Fruit fly (Drosophila melanogaster) whole organism, embryonic: ENCODE data around the gene drongo.

ENCODE experiments used
- Antp ChIP-seq: fragments of 200-800 bp; sonication (Bioruptor generic); optimal IDR thresholded peaks from 3 replicates; lab custom pipeline; 2016; ENCODE audit warnings: missing biosample characterization, missing genetic modification characterization
- CG10321 ChIP-seq: fragments of 200-800 bp; sonication (Bioruptor generic); IDR thresholded peaks from 2 replicates; pipeline ENCODE4 v1.3.6; 2022; ENCODE audit warnings: missing biosample characterization, missing genetic modification characterization
- CG10979 ChIP-seq: fragments of 200-800 bp; sonication (Bioruptor generic); optimal IDR thresholded peaks from 2 replicates; lab custom pipeline; 2018; ENCODE audit warnings: missing biosample characterization, mild to moderate bottlenecking, missing genetic modification characterization, moderate library complexity
- CG11456 ChIP-seq: fragments of 200-800 bp; sonication (Bioruptor generic); IDR thresholded peaks from 3 replicates; pipeline ENCODE4 v1.3.6; 2022; ENCODE audit warnings: missing biosample characterization, missing genetic modification characterization
- CG15479 ChIP-seq: fragments of 200-800 bp; sonication (Bioruptor generic); optimal IDR thresholded peaks from 3 replicates; lab custom pipeline; 2019; ENCODE audit warnings: missing biosample characterization, mild to moderate bottlenecking, missing genetic modification characterization, moderate library complexity
- CG15514 ChIP-seq: fragments of 200-800 bp; sonication (Bioruptor generic); optimal IDR thresholded peaks from 3 replicates; lab custom pipeline; 2017; ENCODE audit warnings: missing biosample characterization, missing genetic modification characterization, mild to moderate bottlenecking, moderate library complexity, missing genetic modification reagents
- CG1792 ChIP-seq: fragments of 200-800 bp; sonication (Bioruptor generic); optimal IDR thresholded peaks from 2 replicates; lab custom pipeline; 2016; ENCODE audit warnings: missing biosample characterization, missing genetic modification characterization
- CG1832 ChIP-seq: fragments of 200-800 bp; sonication (Bioruptor generic); optimal IDR thresholded peaks from 2 replicates; lab custom pipeline; 2017; ENCODE audit warnings: missing biosample characterization, mild to moderate bottlenecking, missing genetic modification characterization, inconsistent platforms
- CG18599 ChIP-seq: fragments of 200-800 bp; sonication (Bioruptor generic); optimal IDR thresholded peaks from 3 replicates; lab custom pipeline; 2017; ENCODE audit warnings: missing biosample characterization, missing genetic modification characterization, mild to moderate bottlenecking, moderate library complexity, missing genetic modification reagents
- CG4360 ChIP-seq: fragments of 200-800 bp; sonication (Bioruptor generic); IDR thresholded peaks from 2 replicates; pipeline ENCODE4 v1.3.6; 2022; ENCODE audit warnings: missing biosample characterization, missing genetic modification characterization
- CG4424 ChIP-seq: fragments of 200-800 bp; sonication (Bioruptor generic); optimal IDR thresholded peaks from 3 replicates; lab custom pipeline; 2016; ENCODE audit warnings: missing biosample characterization, missing genetic modification characterization
- CG7786 ChIP-seq: fragments of 200-800 bp; sonication (Bioruptor generic); optimal IDR thresholded peaks from 2 replicates; lab custom pipeline; 2016; ENCODE audit warnings: missing biosample characterization, missing genetic modification characterization
- CG9797 ChIP-seq: fragments of 200-800 bp; sonication (Bioruptor generic); optimal IDR thresholded peaks from 3 replicates; lab custom pipeline; 2018; ENCODE audit warnings: missing biosample characterization, mild to moderate bottlenecking, missing genetic modification characterization
- D ChIP-seq, 2 experiments: fragments of 200-800 bp in 1 of 2; fragments of >200 bp in 1 of 2; sonication (Bioruptor generic) in 1 of 2; optimal IDR thresholded peaks; 2 replicates in 1 of 2; 3 replicates in 1 of 2; lab custom pipeline; 2017; ENCODE audit warnings: mild to moderate bottlenecking in 1 of 2, missing biosample characterization in 1 of 2, missing genetic modification characterization in 1 of 2, missing genetic modification reagents in 1 of 2
- Doc3 ChIP-seq: fragments of 200-800 bp; sonication (Bioruptor generic); IDR thresholded peaks from 3 replicates; pipeline ENCODE4 v1.3.6; 2022; ENCODE audit warnings: missing biosample characterization, missing genetic modification characterization; ENCODE audit not compliant: partially characterized antibody
- Eip74EF ChIP-seq, 2 experiments: fragments of 200-800 bp in 1 of 2; fragments of >200 bp in 1 of 2; sonication (Bioruptor generic) in 1 of 2; optimal IDR thresholded peaks; 2 replicates each; lab custom pipeline; 2017 to 2019; ENCODE audit warnings: missing biosample characterization in 2 of 2, missing genetic modification characterization in 2 of 2, mild to moderate bottlenecking in 1 of 2, moderate library complexity in 1 of 2
- Fer3 ChIP-seq: fragments of 200-800 bp; sonication (Bioruptor generic); optimal IDR thresholded peaks from 2 replicates; lab custom pipeline; 2018; ENCODE audit warnings: missing biosample characterization, mild to moderate bottlenecking, missing genetic modification characterization, moderate library complexity
- HLHmδ ChIP-seq: fragments of 200-800 bp; sonication (Bioruptor generic); optimal IDR thresholded peaks from 2 replicates; lab custom pipeline; 2018; ENCODE audit warnings: missing biosample characterization, mild to moderate bottlenecking, missing genetic modification characterization, moderate library complexity
- HmgD ChIP-seq: fragments of 200-800 bp; sonication (Bioruptor generic); optimal IDR thresholded peaks from 3 replicates; lab custom pipeline; 2016; ENCODE audit warnings: missing biosample characterization, missing genetic modification characterization
- Med ChIP-seq: fragments of 200-800 bp; sonication (Bioruptor generic); peaks from one replicate; lab custom pipeline; 2016; ENCODE audit warnings: missing biosample characterization, missing genetic modification characterization, mild to moderate bottlenecking, inconsistent platforms, moderate library complexity
- Mrtf ChIP-seq: fragments of 200-800 bp; sonication (Bioruptor generic); IDR thresholded peaks from 3 replicates; pipeline ENCODE4 v1.3.6; 2022; ENCODE audit warnings: missing biosample characterization, missing genetic modification characterization
- Rfx ChIP-seq: fragments of 200-800 bp; sonication (Bioruptor generic); IDR thresholded peaks from 2 replicates; pipeline ENCODE4 v1.3.6; 2022; ENCODE audit warnings: missing biosample characterization, missing genetic modification characterization
- Scr ChIP-seq: fragments of 200-800 bp; sonication (Bioruptor generic); IDR thresholded peaks from 2 replicates; pipeline ENCODE4 v1.3.6; 2022; ENCODE audit warnings: missing biosample characterization, missing genetic modification characterization; ENCODE audit not compliant: partially characterized antibody
- Side ChIP-seq: fragments of 200-800 bp; sonication (Bioruptor generic); optimal IDR thresholded peaks from 2 replicates; lab custom pipeline; 2016; ENCODE audit warnings: missing biosample characterization, missing genetic modification characterization
- Xrp1 ChIP-seq: fragments of 200-800 bp; sonication (Bioruptor generic); IDR thresholded peaks from 2 replicates; pipeline ENCODE4 v1.3.6; 2022; ENCODE audit warnings: missing biosample characterization, missing genetic modification characterization
- ase ChIP-seq: fragments of 200-800 bp; sonication (Bioruptor generic); IDR thresholded peaks from 3 replicates; pipeline ENCODE4 v1.3.6; 2022; ENCODE audit warnings: missing biosample characterization, missing genetic modification characterization
- bbx ChIP-seq: fragments of 200-800 bp; sonication (Bioruptor generic); IDR thresholded peaks from 2 replicates; pipeline ENCODE4 v1.3.6; 2022; ENCODE audit warnings: missing biosample characterization, missing genetic modification characterization; ENCODE audit not compliant: partially characterized antibody
- chm ChIP-seq: fragments of 200-800 bp; sonication (Bioruptor generic); IDR thresholded peaks from 2 replicates; pipeline ENCODE4 v1.3.6; 2022; ENCODE audit warnings: missing biosample characterization, missing genetic modification characterization
- chn ChIP-seq: fragments of 200-800 bp; sonication (Bioruptor generic); optimal IDR thresholded peaks from 2 replicates; lab custom pipeline; 2016; ENCODE audit warnings: missing biosample characterization, missing genetic modification characterization
- ci ChIP-seq: fragments of 200-800 bp; sonication (Bioruptor generic); IDR thresholded peaks from 3 replicates; pipeline ENCODE4 v1.3.6; 2022; ENCODE audit warnings: missing biosample characterization, missing genetic modification characterization
- corto ChIP-seq: fragments of 200-800 bp; sonication (Bioruptor generic); optimal IDR thresholded peaks from 2 replicates; lab custom pipeline; 2016; ENCODE audit warnings: missing biosample characterization, mild to moderate bottlenecking, missing genetic modification characterization, moderate library complexity
- crol ChIP-seq: fragments of 200-800 bp; sonication (Bioruptor generic); IDR thresholded peaks from 2 replicates; pipeline ENCODE4 v1.3.6; 2022; ENCODE audit warnings: missing biosample characterization, missing genetic modification characterization
- cwo ChIP-seq: fragments of 200-800 bp; sonication (Bioruptor generic); optimal IDR thresholded peaks from 3 replicates; lab custom pipeline; 2017; ENCODE audit warnings: missing biosample characterization, missing genetic modification characterization, mild to moderate bottlenecking, moderate library complexity, missing genetic modification reagents
- exex ChIP-seq: fragments of 200-800 bp; sonication (Bioruptor generic); optimal IDR thresholded peaks from 4 replicates; lab custom pipeline; 2018; ENCODE audit warnings: missing biosample characterization, mild to moderate bottlenecking, missing genetic modification characterization, moderate library complexity
- kay ChIP-seq: fragments of 200-800 bp; sonication (Bioruptor generic); optimal IDR thresholded peaks from 2 replicates; lab custom pipeline; 2016; ENCODE audit warnings: missing biosample characterization, missing genetic modification characterization
- lov ChIP-seq, 2 experiments: fragments of 200-800 bp in 1 of 2; fragments of >200 bp in 1 of 2; sonication (Bioruptor generic) in 1 of 2; IDR thresholded peaks in 1 of 2; optimal IDR thresholded peaks in 1 of 2; 2 replicates in 1 of 2; 3 replicates in 1 of 2; pipeline versions ENCODE4 v1.3.6 to Lab custom; 2017 to 2022; ENCODE audit warnings: missing biosample characterization in 1 of 2, missing genetic modification characterization in 1 of 2
- nerfin-1 ChIP-seq: fragments of 200-800 bp; sonication (Bioruptor generic); optimal IDR thresholded peaks from 3 replicates; lab custom pipeline; 2019; ENCODE audit warnings: missing biosample characterization, mild to moderate bottlenecking, missing genetic modification characterization, moderate library complexity
- scrt ChIP-seq: fragments of 200-800 bp; sonication (Bioruptor generic); optimal IDR thresholded peaks from 2 replicates; lab custom pipeline; 2018; ENCODE audit warnings: missing biosample characterization, mild to moderate bottlenecking, missing genetic modification characterization, moderate library complexity
- so ChIP-seq: fragments of 200-800 bp; sonication (Bioruptor generic); IDR thresholded peaks from 3 replicates; pipeline ENCODE4 v1.3.6; 2022; ENCODE audit warnings: missing biosample characterization, missing genetic modification characterization
- ttk ChIP-seq: fragments of 200-800 bp; sonication (Bioruptor generic); IDR thresholded peaks from 2 replicates; pipeline ENCODE4 v2.1.2; 2022; ENCODE audit warnings: missing biosample characterization, missing genetic modification characterization
- twi ChIP-seq: fragments of 200-800 bp; optimal IDR thresholded peaks from 2 replicates; lab custom pipeline; 2019; ENCODE audit warnings: missing biosample characterization, mild to moderate bottlenecking, missing genetic modification characterization, moderate library complexity
- unpg ChIP-seq: fragments of 200-800 bp; sonication (Bioruptor generic); optimal IDR thresholded peaks from 3 replicates; lab custom pipeline; 2018; ENCODE audit warnings: missing biosample characterization, mild to moderate bottlenecking, missing genetic modification characterization, moderate library complexity
- wdn ChIP-seq: fragments of 200-800 bp; sonication (Bioruptor generic); IDR thresholded peaks from 2 replicates; pipeline ENCODE4 v1.3.6; 2022; ENCODE audit warnings: missing biosample characterization, missing genetic modification characterization
- yki ChIP-seq: fragments of >200 bp; optimal IDR thresholded peaks from 3 replicates; lab custom pipeline; 2018
- zen ChIP-seq: fragments of 200-800 bp; sonication (Bioruptor generic); optimal IDR thresholded peaks from 3 replicates; lab custom pipeline; 2018; ENCODE audit warnings: missing biosample characterization, mild to moderate bottlenecking, missing genetic modification characterization, moderate library complexity
- zfh1 ChIP-seq: fragments of 200-800 bp; sonication (Bioruptor generic); IDR thresholded peaks from 3 replicates; pipeline ENCODE4 v1.3.6; 2022; ENCODE audit warnings: missing biosample characterization, missing genetic modification characterization

The drongo gene

dm6 chr2L:852647-853111 lies 1.8 kb upstream of the drongo start, which contains the start of the genes CG4291 and kraken (continued):
- TF ChIP-seq Rfx (peak; percentile 89), Doc3 (GFP tag; lab: Robert Waterston, UW) (no peak), Fer3 (peak; percentile 43), ase (GFP tag; lab: Robert Waterston, UW) (peak; percentile 56; the same call in 1 of the 3 replicates), nerfin-1 (peak; percentile 73), Antp (peak; percentile 74), kay (GFP tag; lab: Kevin White, UChicago) (peak; percentile 16), CG18599 (GFP tag; lab: Kevin White, UChicago) (peak; percentile 67), unpg (peak; percentile 44), CG10321 (GFP tag; lab: Robert Waterston, UW) (peak; percentile 42; the same call in 1 of the 2 replicates), CG7786 (GFP tag; lab: Kevin White, UChicago) (peak; percentile 17), yki (lab: Kevin White, UChicago) (no peak), cwo (GFP tag; lab: Kevin White, UChicago) (peak; percentile 54), CG15514 (peak; percentile 88), Eip74EF (GFP tag; optimal IDR thresholded peaks at IDR 0.05; lab: Kevin White, UChicago) (peak in 1 of 2 experiments; percentile 4), CG10979 (tag; lab: Kevin White, UChicago) (peak; percentile 3), HLHmδ (peak; percentile 55), scrt (GFP tag; lab: Kevin White, UChicago) (no peak), CG4360 (GFP tag; lab: Robert Waterston, UW) (peak; percentile 55), CG9797 (GFP tag; lab: Kevin White, UChicago) (peak; percentile 33), Xrp1 (GFP tag; lab: Robert Waterston, UW) (peak; percentile 56), CG4424 (GFP tag; lab: Kevin White, UChicago) (peak; percentile 52), Scr (peak; percentile 44; the same call in 1 of the 2 replicates), wdn (GFP tag; lab: Robert Waterston, UW) (peak; percentile 67), ttk (GFP tag; lab: Robert Waterston, UW) (peak; percentile 47; the same call in 1 of the 2 replicates)

dm6 chr2L:849787-850512 lies 921 bp downstream of the drongo start:
- TF ChIP-seq crol (GFP tag; lab: Robert Waterston, UW) (peak; percentile 76), Mrtf (GFP tag; lab: Robert Waterston, UW) (no peak), so (GFP tag; lab: Robert Waterston, UW) (0 out of 3 replicates have a peak, but pooled peaks have one; percentile 20), zen (peak; percentile 79), exex (tag; lab: Kevin White, UChicago) (no peak), Side (no peak), lov (optimal IDR thresholded peaks at IDR 0.05; lab: Kevin White, UChicago) (no peak), lov (GFP tag; IDR thresholded peaks at IDR 0.05; lab: Robert Waterston, UW) (0 out of 3 replicates have a peak, but pooled peaks have one; percentile 11), ci (GFP tag; lab: Robert Waterston, UW) (peak; percentile 47; the same call in 1 of the 3 replicates), CG4360 (GFP tag; lab: Robert Waterston, UW) (peak; percentile 80), CG1792 (no peak), twi (tag; lab: Kevin White, UChicago) (peak; percentile 21), CG10321 (GFP tag; lab: Robert Waterston, UW) (0 out of 2 replicates have a peak, but pooled peaks have one; percentile 34), CG7786 (GFP tag; lab: Kevin White, UChicago) (no peak), CG1832 (GFP tag; lab: Kevin White, UChicago) (peak; percentile 47), CG15479 (GFP tag; lab: Kevin White, UChicago) (peak; percentile 86), zfh1 (peak; percentile 24; the same call in 1 of the 3 replicates), CG11456 (GFP tag; lab: Robert Waterston, UW) (0 out of 3 replicates have a peak, but pooled peaks have one; percentile 18), D (optimal IDR thresholded peaks at IDR 0.05; lab: Kevin White, UChicago) (peak; percentile 57), D (GFP tag; optimal IDR thresholded peaks at IDR 0.05; lab: Kevin White, UChicago) (no peak), bbx (GFP tag; lab: Robert Waterston, UW) (0 out of 2 replicates have a peak, but pooled peaks have one; percentile 22), HmgD (GFP tag; lab: Kevin White, UChicago) (peak; percentile 23), chm (GFP tag; lab: Robert Waterston, UW) (0 out of 2 replicates have a peak, but pooled peaks have one; percentile 19), Rfx (0 out of 2 replicates have a peak, but pooled peaks have one; percentile 13), Med (GFP tag; lab: Kevin White, UChicago) (peak; percentile 62), chn (GFP tag; lab: Kevin White, UChicago) (peak; percentile 6), corto (no peak)
